Worm (Caenorhabditis elegans): ENCODE measurements around the gene D1005.5.

ce11 chrX:1426425-1426824 lies 46.4 kb downstream of the D1005.5 start, which contains the start of gene F19G12.11:
- no peak for TF ChIP-seq nhr-77 (tag; optimal IDR thresholded peaks at IDR 0.05)
- TF ChIP-seq nhr-11 (tag; optimal IDR thresholded peaks at IDR 0.05), result no peak
- TF ChIP-seq lir-3 (tag; optimal IDR thresholded peaks at IDR 0.05; ENCODE audit: poor library complexity), result no peak
- TF ChIP-seq mep-1 (tag; optimal IDR thresholded peaks at IDR 0.05), result no peak
- TF ChIP-seq zag-1 (tag; optimal IDR thresholded peaks at IDR 0.05), result no peak
- TF ChIP-seq sox-4 (tag; optimal IDR thresholded peaks at IDR 0.05), result no peak
- TF ChIP-seq ztf-11 (tag; optimal IDR thresholded peaks at IDR 0.05), result no peak
- no peak for TF ChIP-seq nhr-28 (tag; optimal IDR thresholded peaks at IDR 0.05)
